Worm (Caenorhabditis elegans): ENCODE data around the gene srb-1.
"Not testable (repeated sequence)": the region's sequence is repeated elsewhere in the genome, so short reads cannot be mapped to it uniquely, and the experiment has no call there.

srb-1 gene

DNA sequence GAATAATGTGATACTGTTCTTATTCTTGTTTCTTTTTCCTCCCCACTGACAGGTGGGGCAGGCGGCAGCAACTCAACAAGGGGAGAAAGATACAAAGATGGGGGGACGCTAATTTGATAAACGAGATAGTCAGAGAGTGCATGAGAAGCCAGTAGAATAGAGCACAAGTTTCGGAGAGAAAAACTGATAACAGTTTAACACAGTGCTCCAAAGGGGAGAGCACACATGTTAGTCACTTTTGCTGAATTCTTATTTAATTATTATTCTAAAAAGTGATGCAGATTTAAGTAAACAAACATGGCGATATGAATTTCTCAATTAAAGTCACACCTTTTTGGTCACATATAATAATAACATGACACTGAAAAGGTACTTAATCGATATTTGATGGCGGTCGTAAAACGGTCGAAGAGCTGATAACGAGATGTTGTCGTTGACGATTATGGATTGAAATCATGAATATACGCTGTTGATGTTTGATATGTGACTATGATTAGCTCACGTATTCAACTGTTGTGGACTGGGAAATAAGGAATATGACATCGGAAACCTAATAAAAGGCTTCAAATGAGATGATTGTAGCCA is 15.2 kb upstream of the srb-1 start:
- no peak for TF ChIP-seq unc-62 (GFP tag; optimal IDR thresholded peaks at IDR 0.05)

DNA sequence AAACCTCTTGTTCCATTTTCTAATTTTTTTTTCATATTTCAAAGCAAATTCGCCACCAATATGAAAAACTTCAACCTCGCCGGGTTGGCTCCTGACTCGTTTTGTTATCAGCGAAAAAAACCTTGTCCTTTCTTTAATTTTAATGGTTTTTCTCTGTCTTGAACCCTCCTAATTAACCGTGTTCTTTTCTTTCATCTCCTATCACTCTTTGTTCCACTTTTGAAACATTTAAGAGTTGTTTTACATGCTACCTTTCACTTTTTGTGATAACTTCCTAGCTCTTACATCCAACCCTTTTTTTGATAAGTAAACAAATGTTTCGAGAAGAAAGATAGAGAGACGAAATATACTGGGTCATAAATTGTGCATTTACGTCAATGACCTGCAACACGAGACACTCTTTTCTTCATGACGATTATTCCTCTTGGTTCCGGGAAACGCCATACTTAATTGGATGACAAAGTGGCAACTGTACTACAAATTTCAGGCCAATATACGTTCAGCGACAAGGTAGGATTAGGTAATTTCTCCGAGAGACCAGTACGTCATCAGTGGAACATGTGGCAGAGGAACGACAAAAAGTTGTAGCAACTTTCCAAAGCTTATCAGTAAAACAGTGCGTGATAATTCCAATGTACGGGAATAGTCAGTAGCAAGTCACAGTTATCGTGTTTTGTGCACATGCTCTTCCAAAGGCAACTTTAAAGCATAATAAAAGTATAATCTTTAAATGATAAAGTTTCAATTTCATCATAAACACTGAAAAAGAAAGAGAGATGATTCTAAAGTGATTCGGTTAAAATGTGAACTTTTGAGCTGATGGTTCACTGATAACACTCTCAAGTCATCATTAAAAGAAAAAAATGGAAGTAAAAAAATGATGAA is 14.1 kb upstream of the srb-1 start:
- no peak for TF ChIP-seq unc-62 (GFP tag; optimal IDR thresholded peaks at IDR 0.05)

DNA sequence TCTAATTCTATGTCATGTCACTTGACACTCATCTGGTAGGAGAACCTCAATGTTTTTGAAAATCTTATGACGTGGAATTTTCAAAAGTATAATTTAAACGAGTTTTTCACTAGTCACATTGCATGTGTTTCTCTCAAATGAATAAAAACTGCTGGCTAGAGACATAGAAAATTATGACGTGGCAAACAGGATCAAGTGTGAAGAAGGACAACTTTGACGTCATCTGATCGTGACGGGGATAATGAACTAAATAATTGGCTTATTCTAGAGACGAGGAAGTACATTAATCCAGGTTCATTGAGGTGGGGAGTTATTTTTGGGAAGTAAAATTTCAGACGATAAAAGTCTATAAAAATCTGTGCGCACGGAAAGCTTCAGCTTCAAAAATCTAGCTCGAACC is 12.4 kb upstream of the srb-1 start:
- no peak for TF ChIP-seq unc-62 (GFP tag; optimal IDR thresholded peaks at IDR 0.05)

DNA sequence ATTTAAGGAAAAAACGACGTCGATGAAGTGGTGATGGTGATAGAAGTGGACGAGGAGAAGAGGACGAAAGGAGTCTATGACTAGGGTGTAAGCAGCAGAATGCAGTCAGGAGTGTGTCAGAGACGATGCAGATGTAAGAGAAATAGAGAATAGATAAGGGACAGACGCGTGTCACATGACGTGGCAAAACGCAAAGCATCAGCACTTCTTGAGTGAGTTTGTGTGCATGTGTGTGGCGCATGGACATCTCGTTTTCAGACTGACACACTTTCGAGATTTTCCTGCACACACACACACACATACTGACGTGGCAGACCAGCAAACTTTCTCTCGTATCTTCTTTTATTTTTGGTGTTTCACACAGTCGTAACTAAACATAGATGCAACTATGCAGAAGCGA is 11.6 kb upstream of the srb-1 start:
- TF ChIP-seq unc-62 (GFP tag; optimal IDR thresholded peaks at IDR 0.05), result no peak

DNA sequence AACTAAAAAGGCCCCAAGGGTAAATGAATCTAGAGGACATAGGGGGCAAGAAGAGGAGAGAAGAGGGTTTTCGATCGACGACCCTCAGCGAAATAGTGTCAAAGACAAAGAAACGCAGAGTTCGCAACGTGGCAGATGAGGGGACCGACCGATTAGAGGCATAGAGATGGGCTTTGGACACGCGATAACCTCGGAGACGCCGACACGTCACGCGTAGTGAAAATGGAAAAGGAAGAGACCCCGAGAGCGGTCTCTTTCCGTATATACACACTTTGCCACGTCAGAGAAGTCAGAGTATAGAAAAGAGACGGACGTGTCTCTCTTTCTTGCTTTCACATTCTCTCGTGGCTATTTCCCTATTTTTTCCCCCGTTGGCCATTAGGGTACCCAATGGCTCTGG is 10.7 kb upstream of the srb-1 start:
- no peak for TF ChIP-seq unc-62 (GFP tag; optimal IDR thresholded peaks at IDR 0.05)

DNA sequence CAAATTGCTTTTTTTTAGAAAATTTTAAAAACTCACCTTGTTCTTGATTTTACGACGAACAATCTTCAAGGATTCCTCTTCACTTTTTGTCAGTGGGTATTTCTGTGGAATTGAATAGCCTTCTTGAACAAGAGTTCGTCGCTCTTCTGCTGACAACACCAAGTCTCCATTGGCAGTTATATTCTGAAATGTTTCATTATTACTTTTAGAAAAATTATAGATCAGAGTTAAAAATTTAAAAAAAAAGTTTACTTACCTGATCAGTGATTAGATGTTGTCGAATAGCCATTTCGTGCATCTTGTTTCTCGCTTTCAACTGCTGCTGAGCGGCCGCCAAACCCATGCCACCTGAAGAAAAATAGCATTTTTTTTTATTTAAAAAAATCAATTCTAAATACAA is 9.4 kb upstream of the srb-1 start:
- no peak for TF ChIP-seq unc-62 (GFP tag; optimal IDR thresholded peaks at IDR 0.05)

DNA sequence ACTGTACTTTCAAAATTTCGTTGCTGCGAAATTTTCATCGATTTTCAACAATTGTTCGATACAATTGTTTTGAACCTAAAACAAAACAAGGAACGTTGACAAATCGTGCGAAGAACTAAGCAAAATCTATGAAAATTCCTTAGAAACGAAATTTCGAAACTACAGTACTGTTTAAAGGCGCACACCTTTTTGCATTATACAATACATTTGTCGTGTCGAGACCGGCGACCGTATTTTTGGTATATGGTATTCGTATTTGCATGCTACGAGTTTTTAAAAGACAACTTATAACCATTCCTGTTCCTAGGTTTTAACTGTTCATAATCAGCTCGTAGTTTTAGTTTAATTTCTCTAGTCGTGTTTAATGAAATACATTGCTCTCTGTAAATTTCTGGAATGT is 7.8 kb upstream of the srb-1 start:
- TF ChIP-seq unc-62 (GFP tag; optimal IDR thresholded peaks at IDR 0.05), result no peak

DNA sequence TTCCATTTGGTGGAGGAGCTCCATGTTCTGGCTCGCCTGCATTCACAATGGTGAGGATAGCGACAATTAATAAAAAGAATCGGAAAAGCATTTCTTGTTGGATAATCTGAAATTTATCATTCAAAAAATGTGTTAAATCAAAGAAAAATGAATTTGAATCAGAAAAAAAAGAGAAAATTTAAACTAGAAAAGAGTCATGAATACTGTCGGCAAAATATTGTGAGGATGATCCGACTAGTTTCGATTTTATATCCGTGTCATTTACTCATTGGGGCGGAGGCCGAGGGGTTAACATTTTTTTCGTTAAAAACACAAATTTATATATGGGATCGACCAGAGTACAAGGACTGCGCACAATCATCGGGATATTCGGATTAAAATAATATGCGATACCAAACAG is 7.1 kb upstream of the srb-1 start, which contains the start of gene C27D6.12:
TSS of gene C27D6.12 (minus strand) at position 101 of the 400 bp plus-strand sequence.
- TF ChIP-seq unc-62 (GFP tag; optimal IDR thresholded peaks at IDR 0.05), result no peak

DNA sequence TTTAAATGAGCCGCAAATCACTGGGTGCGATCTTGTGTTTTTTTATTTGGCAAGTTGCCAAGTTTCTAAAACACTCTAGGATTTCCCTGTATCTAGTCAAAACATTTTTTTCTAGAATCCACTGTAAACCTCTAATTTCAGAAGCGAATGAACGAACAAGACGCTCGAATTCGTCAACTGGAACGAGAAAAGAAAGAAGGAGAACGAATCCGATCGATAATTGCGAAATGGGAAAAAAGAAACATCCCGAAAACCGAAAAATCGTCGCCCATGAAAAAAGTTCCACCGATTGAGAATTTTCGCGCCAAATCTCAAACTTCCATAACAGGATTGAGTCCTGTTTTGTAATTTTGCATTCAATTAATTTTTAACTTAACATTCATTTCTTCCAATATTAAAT is 6.1 kb upstream of the srb-1 start:
- TF ChIP-seq unc-62 (GFP tag; optimal IDR thresholded peaks at IDR 0.05), result no peak

DNA sequence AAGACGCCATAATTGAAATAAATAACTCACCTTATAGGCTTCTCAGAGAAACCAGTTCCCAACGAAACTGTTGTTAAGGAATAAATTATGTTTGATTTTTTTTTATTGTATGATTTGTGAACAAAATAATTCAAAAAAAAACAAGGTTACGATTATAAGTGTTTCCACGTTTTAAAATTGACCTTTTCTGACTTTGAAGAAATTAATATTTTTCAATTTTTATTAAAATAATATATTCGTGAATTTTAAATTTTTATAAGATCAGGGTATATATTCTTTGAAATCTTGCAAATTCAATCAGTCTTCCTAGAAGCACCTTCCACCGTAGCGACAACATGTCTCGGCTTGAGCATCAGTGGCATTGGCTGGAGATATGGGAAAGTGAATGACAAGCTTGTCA is 3.5 kb upstream of the srb-1 start, which contains the start of gene C27D6.3:
TSS of gene C27D6.3 (minus strand) at position 101 of the 400 bp plus-strand sequence.
- TF ChIP-seq unc-62 (GFP tag; optimal IDR thresholded peaks at IDR 0.05), result no peak

DNA sequence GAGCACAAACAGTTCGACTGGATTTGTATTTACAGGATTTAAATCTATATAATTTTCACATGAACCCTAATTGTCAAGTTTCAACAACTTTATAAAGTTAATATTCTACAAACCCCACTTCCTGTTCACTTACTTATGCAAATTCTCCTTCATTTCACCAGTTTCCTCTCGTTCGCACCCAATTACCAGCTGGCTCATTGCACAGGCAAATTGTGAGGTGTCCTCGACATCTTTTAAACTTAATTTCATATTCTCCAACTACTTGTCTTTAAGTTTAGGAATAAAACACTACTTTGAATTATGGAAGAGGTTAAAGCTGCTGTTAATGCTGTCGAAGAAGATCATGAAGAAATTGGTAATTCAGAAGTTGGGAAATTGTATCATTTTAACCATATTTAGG is 1.6 kb upstream of the srb-1 start, which contains the start of gene C27D6.1:
TSS of gene C27D6.1 (plus strand) at position 301 of the 400 bp plus-strand sequence.
- TF ChIP-seq unc-62 (GFP tag; optimal IDR thresholded peaks at IDR 0.05), result no peak

DNA sequence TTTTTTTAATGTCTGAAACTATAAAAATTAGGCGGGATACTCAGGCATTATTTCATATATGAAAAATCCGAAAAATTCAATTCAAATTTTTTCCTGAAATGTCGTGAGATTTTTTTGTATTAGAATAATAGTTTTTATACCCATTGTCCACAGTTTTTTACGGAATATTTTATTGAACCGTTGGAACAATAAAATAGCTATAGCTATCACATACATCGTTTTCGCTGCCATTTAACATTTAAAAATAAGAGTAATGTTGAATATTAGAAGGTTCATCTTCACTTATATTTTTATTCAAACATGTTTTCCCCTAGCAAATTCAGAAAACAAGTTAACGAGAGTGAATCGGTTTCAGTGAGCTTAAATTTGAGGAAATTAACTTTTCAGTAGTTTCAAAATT is 778 bp upstream of the srb-1 start, which contains the start of gene C27D6.15:
TSS of gene C27D6.15 (plus strand) at position 301 of the 400 bp plus-strand sequence.
- TF ChIP-seq unc-62 (GFP tag; optimal IDR thresholded peaks at IDR 0.05), result no peak

DNA sequence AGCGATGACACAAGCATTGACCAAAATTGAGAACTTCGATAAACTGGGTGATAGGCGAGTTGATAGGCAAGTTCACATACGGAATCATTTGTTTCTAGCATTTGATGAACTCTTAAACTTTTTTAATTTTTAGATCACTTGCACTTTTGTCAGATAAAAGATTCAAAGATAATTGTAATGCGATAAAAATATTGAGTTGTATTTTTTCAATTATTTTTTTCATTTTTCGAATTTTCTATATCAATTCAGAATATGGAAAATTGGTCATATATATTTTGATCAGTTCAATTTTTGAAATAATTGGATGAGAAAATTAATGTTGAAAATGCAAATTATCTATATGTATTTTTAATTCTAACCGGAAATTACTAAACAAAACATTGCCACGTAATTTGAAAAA is 4.1 kb downstream of the srb-1 start, which contains the start of gene srb-3:
TSS of gene srb-3 (minus strand) at position 101 of the 400 bp plus-strand sequence.
- TF ChIP-seq unc-62 (GFP tag; optimal IDR thresholded peaks at IDR 0.05), result no peak

DNA sequence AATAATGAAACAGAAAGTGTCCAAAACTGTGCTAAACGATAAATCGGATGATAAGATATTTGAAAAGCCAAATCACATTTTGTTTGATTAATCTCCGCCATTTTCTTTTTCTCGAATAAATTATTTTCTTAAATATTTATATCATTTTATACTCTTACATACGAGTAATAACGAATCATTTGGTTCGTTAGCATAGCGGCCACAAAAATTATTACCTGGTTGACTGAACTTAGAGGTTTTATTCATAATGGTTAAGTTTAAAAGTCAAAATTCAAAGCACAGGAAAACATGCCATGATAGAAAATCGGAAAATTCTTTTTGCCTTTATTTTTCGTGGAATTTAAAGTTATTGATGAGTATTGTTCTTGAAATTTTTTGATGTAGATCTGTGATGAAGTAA is 7.5 kb downstream of the srb-1 start, which contains the start of gene srb-5:
TSS of gene srb-5 (minus strand) at position 101 of the 400 bp plus-strand sequence.
- no peak for TF ChIP-seq unc-62 (GFP tag; optimal IDR thresholded peaks at IDR 0.05)

DNA sequence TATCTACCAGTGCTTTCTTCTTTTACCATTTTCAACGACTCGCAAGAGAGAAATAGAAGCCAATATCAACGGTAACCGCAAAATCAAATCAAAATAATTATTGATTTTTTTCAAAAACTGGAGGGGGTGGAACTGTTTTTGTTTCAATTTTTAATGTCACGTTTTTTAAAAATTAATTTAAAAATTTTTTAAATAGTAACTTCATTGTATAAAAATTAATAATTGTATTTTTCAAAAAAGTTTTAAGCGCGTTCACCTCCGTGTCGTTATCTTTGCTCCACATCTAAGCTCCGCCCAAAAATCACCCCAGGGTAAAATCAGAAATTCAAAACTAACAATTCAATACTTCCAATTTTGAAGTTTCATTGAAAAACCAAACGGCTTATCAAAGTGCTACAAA is 9.7 kb downstream of the srb-1 start, which contains the start of gene C27D6.11:
TSS of gene C27D6.11 (minus strand) at position 101 of the 400 bp plus-strand sequence.
- no peak for TF ChIP-seq unc-62 (GFP tag; optimal IDR thresholded peaks at IDR 0.05)

DNA sequence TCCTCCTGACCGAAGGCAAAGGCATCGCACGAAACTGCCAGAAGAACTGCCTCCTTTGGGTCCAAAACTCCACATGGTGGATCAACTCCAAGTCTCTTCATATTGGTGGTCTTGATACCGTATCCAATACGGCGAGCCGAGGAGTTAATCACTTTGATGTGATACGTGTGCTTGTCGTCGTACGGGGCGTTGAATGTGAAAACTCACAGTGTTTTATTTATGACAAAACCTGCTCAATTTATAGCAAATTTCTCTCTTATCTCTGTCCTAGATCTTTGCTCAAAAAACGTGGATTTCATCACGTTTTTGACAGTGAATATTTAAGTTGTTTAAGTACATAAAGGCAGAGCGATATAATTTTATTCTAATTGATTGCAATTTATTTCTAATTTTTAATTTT is 12.1 kb downstream of the srb-1 start, which contains the start of gene F58A6.9:
TSS of gene F58A6.9 (minus strand) at position 101 of the 400 bp plus-strand sequence.
- not testable (repeated sequence) for TF ChIP-seq unc-62 (GFP tag; optimal IDR thresholded peaks at IDR 0.05)

Measured in whole organism, dauer.